Worm (Caenorhabditis elegans): Measurements from ENCODE around the gene C36B7.6.

The C36B7.6 gene

ce11 chrX:7100290-7100689 lies at the start of gene C36B7.6:
Gene C36B7.6, minus strand, starts transcription at chrX:7100338.
- TF ChIP-seq F49E8.2 (tag; optimal IDR thresholded peaks at IDR 0.05; ENCODE audit: insufficient read depth) (no peak), aptf-3 (GFP tag; IDR thresholded peaks at IDR 0.05) (no peak), nhr-80 (tag; optimal IDR thresholded peaks at IDR 0.05) (peak; percentile 58), attf-5 (GFP tag; optimal IDR thresholded peaks at IDR 0.05) (peak; percentile 27), rcor-1 (GFP tag; IDR thresholded peaks at IDR 0.05) (no peak), egl-44 (GFP tag; IDR thresholded peaks at IDR 0.05) (no peak)

- TF ChIP-seq ceh-91 (GFP tag; IDR thresholded peaks at IDR 0.05) (no peak), B0336.3 (GFP tag; IDR thresholded peaks at IDR 0.05) (no peak), snpc-1.3 (tag; optimal IDR thresholded peaks at IDR 0.05; ENCODE audit: insufficient read depth) (no peak), B0019.2 (GFP tag; conservative IDR thresholded peaks at IDR 0.05) (no peak), tlf-1 (GFP tag; optimal IDR thresholded peaks at IDR 0.05) (no peak), snpc-1.1 (tag; optimal IDR thresholded peaks at IDR 0.05; ENCODE audit: insufficient read depth) (no peak), Y56A3A.18 (GFP tag; IDR thresholded peaks at IDR 0.05) (no peak), snpc-4 (GFP tag; optimal IDR thresholded peaks at IDR 0.05) (no peak), snpc-4 (tag; optimal IDR thresholded peaks at IDR 0.05) (no peak), ztf-22 (GFP tag; optimal IDR thresholded peaks at IDR 0.05) (no peak), dpl-1 (GFP tag; optimal IDR thresholded peaks at IDR 0.05) (no peak), rcor-1 (GFP tag; IDR thresholded peaks at IDR 0.05) (no peak), tbp1 (GFP tag; optimal IDR thresholded peaks at IDR 0.05) (no peak), sea-2 (GFP tag; IDR thresholded peaks at IDR 0.05) (no peak)
These were observed 49.5 kb upstream of the C36B7.6 start for ce11 chrX:7149670-7150069.

DNA sequence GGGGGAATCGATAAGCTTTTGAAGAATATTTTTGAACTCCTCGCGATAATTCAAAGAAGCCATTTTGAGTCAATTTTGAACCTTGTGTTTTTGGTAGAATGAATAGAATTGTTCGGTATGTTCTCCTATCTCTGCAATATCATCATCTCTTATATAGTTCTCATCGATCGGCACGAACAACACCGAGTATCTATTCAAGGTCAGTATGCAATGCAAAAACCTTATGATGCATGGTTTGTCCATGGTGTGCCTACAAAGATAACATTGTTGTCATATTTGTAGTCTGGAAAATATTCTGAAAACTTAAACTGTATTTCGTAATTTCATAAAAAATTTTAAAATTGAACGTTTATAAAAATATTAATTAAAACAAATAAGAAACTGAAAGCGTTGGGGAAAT lies 43.4 kb upstream of the C36B7.6 start, which contains the start of gene alh-10:
TSS of gene alh-10 (minus strand) at position 127 of the 400 bp plus-strand sequence.
- TF ChIP-seq nhr-80 (tag; optimal IDR thresholded peaks at IDR 0.05) (peak; percentile 6), nhr-90 (tag; optimal IDR thresholded peaks at IDR 0.05) (no peak)

- TF ChIP-seq hmg-1.2 (GFP tag; IDR thresholded peaks at IDR 0.05): no peak
- no peak for TF ChIP-seq mel-28 (tag; optimal IDR thresholded peaks at IDR 0.05; ENCODE audit: borderline replicate concordance)
- no peak for TF ChIP-seq Y79H2A.3 (GFP tag; conservative IDR thresholded peaks at IDR 0.05)
- TF ChIP-seq unc-130 (GFP tag; optimal IDR thresholded peaks at IDR 0.05): no peak
- TF ChIP-seq somi-1 (GFP tag; optimal IDR thresholded peaks at IDR 0.05): no peak
- TF ChIP-seq bed-1 (GFP tag; IDR thresholded peaks at IDR 0.05): 0 out of 2 replicates have a peak, but pooled peaks have one; percentile 62
- no peak for TF ChIP-seq xnd-1 (tag; optimal IDR thresholded peaks at IDR 0.05)
- TF ChIP-seq mes-4 (tag; optimal IDR thresholded peaks at IDR 0.05): no peak
- TF ChIP-seq ztf-6 (GFP tag; IDR thresholded peaks at IDR 0.05): no peak
These were observed 40.6 kb upstream of the C36B7.6 start for ce11 chrX:7140682-7141254.

ce11 chrX:7139614-7140013 lies 39.5 kb upstream of the C36B7.6 start, which contains the start of gene clec-86:
Gene clec-86, plus strand, starts transcription at chrX:7139875.
- TF ChIP-seq bed-2 (GFP tag; IDR thresholded peaks at IDR 0.05) (no peak), hlh-12 (tag; optimal IDR thresholded peaks at IDR 0.05) (no peak), unc-130 (GFP tag; optimal IDR thresholded peaks at IDR 0.05) (no peak), B0261.1 (tag; optimal IDR thresholded peaks at IDR 0.05) (no peak), Y56A3A.18 (GFP tag; IDR thresholded peaks at IDR 0.05) (no peak), nhr-80 (tag; optimal IDR thresholded peaks at IDR 0.05) (peak; percentile 18)
